Fruit fly (Drosophila melanogaster) whole organism, prepupa: ENCODE measurements around the gene CG13924.
A peak's percentile ranks its signal among the peaks of the same experiment; 100 is the strongest.

ENCODE experiments used
- CG11762 ChIP-seq: fragments of 200-800 bp; sonication (Bioruptor generic); optimal IDR thresholded peaks from 3 replicates; lab custom pipeline; 2016; ENCODE audit warnings: missing biosample characterization, missing genetic modification characterization; ENCODE audit not compliant: insufficient read depth
- CG31627 ChIP-seq: fragments of 200-800 bp; sonication (Bioruptor generic); optimal IDR thresholded peaks from 3 replicates; lab custom pipeline; 2016; ENCODE audit warnings: missing biosample characterization, missing genetic modification characterization
- CG6792 ChIP-seq: fragments of 200-800 bp; sonication (Bioruptor generic); optimal IDR thresholded peaks from 3 replicates; lab custom pipeline; 2016; ENCODE audit warnings: missing biosample characterization, missing genetic modification characterization
- CG6808 ChIP-seq: fragments of 200-800 bp; sonication (Bioruptor generic); optimal IDR thresholded peaks from 3 replicates; lab custom pipeline; 2017; ENCODE audit warnings: missing biosample characterization, missing genetic modification characterization, mild to moderate bottlenecking, moderate library complexity, missing genetic modification reagents
- Eip78C ChIP-seq: fragments of 200-800 bp; sonication (Bioruptor generic); peaks from one replicate; lab custom pipeline; 2016; ENCODE audit warnings: missing biosample characterization, missing genetic modification characterization
- Hr39 ChIP-seq: fragments of 200-800 bp; sonication (Bioruptor generic); optimal IDR thresholded peaks from 2 replicates; lab custom pipeline; 2016; ENCODE audit warnings: missing biosample characterization, missing genetic modification characterization
- OdsH ChIP-seq: fragments of 200-800 bp; sonication (Bioruptor generic); optimal IDR thresholded peaks from 3 replicates; lab custom pipeline; 2016; ENCODE audit warnings: missing biosample characterization, missing genetic modification characterization
- Smox ChIP-seq: fragments of 200-800 bp; sonication (Bioruptor generic); optimal IDR thresholded peaks from 3 replicates; lab custom pipeline; 2016; ENCODE audit warnings: missing biosample characterization, missing genetic modification characterization
- dsx ChIP-seq: fragments of 200-800 bp; optimal IDR thresholded peaks from 3 replicates; lab custom pipeline; 2019; ENCODE audit warnings: missing biosample characterization, mild to moderate bottlenecking, missing genetic modification characterization, moderate library complexity; ENCODE audit not compliant: poor library complexity, severe bottlenecking
- esn ChIP-seq: fragments of 200-800 bp; sonication (Bioruptor generic); optimal IDR thresholded peaks from 2 replicates; lab custom pipeline; 2016; ENCODE audit warnings: missing biosample characterization, mild to moderate bottlenecking, missing genetic modification characterization, moderate library complexity
- fd85E ChIP-seq: fragments of 200-800 bp; sonication (Bioruptor generic); optimal IDR thresholded peaks from 3 replicates; lab custom pipeline; 2016; ENCODE audit warnings: missing biosample characterization, missing genetic modification characterization
- salr ChIP-seq, 2 experiments: fragments of 200-800 bp; sonication (Bioruptor generic); optimal IDR thresholded peaks; 3 replicates each; lab custom pipeline; 2016 to 2018; ENCODE audit warnings: missing biosample characterization in 2 of 2, missing genetic modification characterization in 2 of 2, mild to moderate bottlenecking in 1 of 2

- TF ChIP-seq dsx (GFP tag; lab: Kevin White, UChicago) (peak; percentile 9), CG6808 (GFP tag; lab: Kevin White, UChicago) (peak; percentile 28), Eip78C (GFP tag; lab: Kevin White, UChicago) (peak; percentile 83), Hr39 (GFP tag; lab: Kevin White, UChicago) (peak; percentile 81), CG11762 (GFP tag; lab: Kevin White, UChicago) (peak; percentile 34), salr (GFP tag; optimal IDR thresholded peaks at IDR 0.05; lab: Kevin White, UChicago) (peak in 1 of 2 experiments; percentile 69), OdsH (GFP tag; lab: Kevin White, UChicago) (peak; percentile 77), CG6792 (GFP tag; lab: Kevin White, UChicago) (peak; percentile 50), esn (GFP tag; lab: Kevin White, UChicago) (peak; percentile 70), Smox (peak; percentile 71), CG31627 (peak; percentile 73), fd85E (no peak)
Measured at dm6 chr3L:1829539-1829938, 40.3 kb upstream of the CG13924 start.
